Fruit fly (Drosophila melanogaster) whole organism, embryonic: ENCODE measurements around the gene Traf-like.

Experiments
- Atf6 ChIP-seq: fragments of 200-800 bp; sonication (Bioruptor generic); IDR thresholded peaks from 2 replicates; pipeline ENCODE4 v1.3.6; 2022; ENCODE audit warnings: missing biosample characterization, missing genetic modification characterization
- CG11085 ChIP-seq: fragments of 200-800 bp; sonication (Bioruptor generic); IDR thresholded peaks from 2 replicates; pipeline ENCODE4 v1.3.6; 2022; ENCODE audit warnings: missing biosample characterization, missing genetic modification characterization
- CG12104 ChIP-seq: fragments of 200-800 bp; sonication (Bioruptor generic); optimal IDR thresholded peaks from 3 replicates; lab custom pipeline; 2016; ENCODE audit warnings: missing biosample characterization, missing genetic modification characterization
- CG12659 ChIP-seq: fragments of 200-800 bp; sonication (Bioruptor generic); optimal IDR thresholded peaks from 3 replicates; lab custom pipeline; 2017; ENCODE audit warnings: mild to moderate bottlenecking, missing biosample characterization, missing genetic modification reagents, missing genetic modification characterization
- CG14965 ChIP-seq: fragments of 200-800 bp; sonication (Bioruptor generic); optimal IDR thresholded peaks from 2 replicates; lab custom pipeline; 2016; ENCODE audit warnings: missing biosample characterization, missing genetic modification characterization, borderline replicate concordance
- CG15696 ChIP-seq: fragments of 200-800 bp; sonication (Bioruptor generic); optimal IDR thresholded peaks from 2 replicates; lab custom pipeline; 2019; ENCODE audit warnings: missing biosample characterization, mild to moderate bottlenecking, missing genetic modification characterization, moderate library complexity
- CG17385 ChIP-seq: fragments of 200-800 bp; sonication (Bioruptor generic); optimal IDR thresholded peaks from 3 replicates; lab custom pipeline; 2018; ENCODE audit warnings: missing biosample characterization, mild to moderate bottlenecking, missing genetic modification characterization
- CG18764 ChIP-seq: fragments of 200-800 bp; sonication (Bioruptor generic); optimal IDR thresholded peaks from 3 replicates; lab custom pipeline; 2016; ENCODE audit warnings: missing biosample characterization, missing genetic modification characterization
- CG2875 ChIP-seq: fragments of 200-800 bp; sonication (Bioruptor generic); optimal IDR thresholded peaks from 2 replicates; lab custom pipeline; 2017; ENCODE audit warnings: missing biosample characterization, mild to moderate bottlenecking, missing genetic modification characterization, missing genetic modification reagents
- CG30020 ChIP-seq: fragments of 200-800 bp; optimal IDR thresholded peaks from 2 replicates; lab custom pipeline; 2019; ENCODE audit warnings: missing biosample characterization, mild to moderate bottlenecking, missing genetic modification characterization, moderate library complexity
- CG3065 ChIP-seq: fragments of 200-800 bp; sonication (Bioruptor generic); optimal IDR thresholded peaks from 2 replicates; lab custom pipeline; 2016; ENCODE audit warnings: missing biosample characterization, missing genetic modification characterization
- CG31388 ChIP-seq: fragments of 200-800 bp; sonication (Bioruptor generic); optimal IDR thresholded peaks from 2 replicates; lab custom pipeline; 2016; ENCODE audit warnings: missing biosample characterization, missing genetic modification characterization
- CG32772 ChIP-seq: fragments of 200-800 bp; sonication (Bioruptor generic); IDR thresholded peaks from 2 replicates; pipeline ENCODE4 v1.3.6; 2022; ENCODE audit warnings: missing biosample characterization, missing genetic modification characterization
- CG3726 ChIP-seq: fragments of 200-800 bp; sonication (Bioruptor generic); IDR thresholded peaks from 3 replicates; pipeline ENCODE4, ENCODE4 v1.3.6; 2022; ENCODE audit warnings: missing biosample characterization, missing genetic modification characterization
- CG5953 ChIP-seq: fragments of 200-800 bp; sonication (Bioruptor generic); IDR thresholded peaks from 2 replicates; pipeline ENCODE4 v1.3.6; 2022; ENCODE audit warnings: missing biosample characterization, missing genetic modification characterization
- CG6765 ChIP-seq: fragments of 200-800 bp; sonication (Bioruptor generic); optimal IDR thresholded peaks from 3 replicates; lab custom pipeline; 2017; ENCODE audit warnings: missing biosample characterization, mild to moderate bottlenecking, missing genetic modification characterization
- CG6813 ChIP-seq: fragments of 200-800 bp; sonication (Bioruptor generic); optimal IDR thresholded peaks from 2 replicates; lab custom pipeline; 2017; ENCODE audit warnings: missing biosample characterization, missing genetic modification characterization, mild to moderate bottlenecking, moderate library complexity, missing genetic modification reagents
- CG7556 ChIP-seq: fragments of 200-800 bp; sonication (Bioruptor generic); optimal IDR thresholded peaks from 2 replicates; lab custom pipeline; 2017; ENCODE audit warnings: missing biosample characterization, mild to moderate bottlenecking, missing genetic modification characterization
- CG7786 ChIP-seq: fragments of 200-800 bp; sonication (Bioruptor generic); optimal IDR thresholded peaks from 2 replicates; lab custom pipeline; 2016; ENCODE audit warnings: missing biosample characterization, missing genetic modification characterization
- CG7928 ChIP-seq: fragments of 200-800 bp; sonication (Bioruptor generic); optimal IDR thresholded peaks from 2 replicates; lab custom pipeline; 2017; ENCODE audit warnings: missing biosample characterization, mild to moderate bottlenecking, missing genetic modification characterization
- CG9727 ChIP-seq: fragments of 200-800 bp; sonication (Bioruptor generic); optimal IDR thresholded peaks from 3 replicates; lab custom pipeline; 2017; ENCODE audit warnings: missing biosample characterization, mild to moderate bottlenecking, missing genetic modification characterization
- Chrac-16 ChIP-seq: fragments of 200-800 bp; sonication (Bioruptor generic); optimal IDR thresholded peaks from 3 replicates; lab custom pipeline; 2016; ENCODE audit warnings: missing biosample characterization, missing genetic modification characterization
- ERR ChIP-seq: fragments of 200-800 bp; sonication (Bioruptor generic); optimal IDR thresholded peaks from 2 replicates; lab custom pipeline; 2016; ENCODE audit warnings: missing biosample characterization, missing genetic modification characterization
- Hmr ChIP-seq: fragments of 200-800 bp; sonication (Bioruptor generic); optimal IDR thresholded peaks from 3 replicates; lab custom pipeline; 2017; ENCODE audit warnings: mild to moderate bottlenecking, missing biosample characterization, missing genetic modification reagents, missing genetic modification characterization
- Max ChIP-seq: fragments of 200-800 bp; sonication (Bioruptor generic); optimal IDR thresholded peaks from 2 replicates; lab custom pipeline; 2016; ENCODE audit warnings: missing biosample characterization, mild to moderate bottlenecking, missing genetic modification characterization
- Meics ChIP-seq: fragments of 200-800 bp; sonication (Bioruptor generic); optimal IDR thresholded peaks from 2 replicates; lab custom pipeline; 2017; ENCODE audit warnings: missing biosample characterization, mild to moderate bottlenecking, missing genetic modification characterization
- NC2α ChIP-seq: fragments of 200-800 bp; sonication (Bioruptor generic); optimal IDR thresholded peaks from 2 replicates; lab custom pipeline; 2016; ENCODE audit warnings: missing biosample characterization, missing genetic modification characterization
- Oli ChIP-seq: fragments of 200-800 bp; sonication (Bioruptor generic); optimal IDR thresholded peaks from 2 replicates; lab custom pipeline; 2018; ENCODE audit warnings: missing biosample characterization, mild to moderate bottlenecking, missing genetic modification characterization, moderate library complexity
- Opbp ChIP-seq: fragments of 200-800 bp; sonication (Bioruptor generic); IDR thresholded peaks from 3 replicates; pipeline ENCODE4 v1.3.6; 2022; ENCODE audit warnings: missing biosample characterization, missing genetic modification characterization; ENCODE audit not compliant: partially characterized antibody
- Ravus ChIP-seq: fragments of 200-800 bp; sonication (Bioruptor generic); IDR thresholded peaks from 2 replicates; pipeline ENCODE4 v1.3.6; 2022; ENCODE audit warnings: missing biosample characterization, missing genetic modification characterization
- Stat92E ChIP-seq, 3 experiments: fragments of >200 bp in 2 of 3; fragments of 200-800 bp in 1 of 3; sonication (Bioruptor generic) in 1 of 3; optimal IDR thresholded peaks; 2 replicates each; lab custom pipeline; 2017 to 2019; ENCODE audit warnings: missing biosample characterization in 3 of 3, missing genetic modification characterization in 3 of 3, mild to moderate bottlenecking in 1 of 3, moderate library complexity in 1 of 3
- Trl ChIP-seq, 3 experiments: fragments of >200 bp in 2 of 3; fragments of 200-800 bp in 1 of 3; sonication (Bioruptor generic) in 1 of 3; optimal IDR thresholded peaks; 2 replicates in 1 of 3; 3 replicates in 2 of 3; lab custom pipeline; 2016 to 2017; ENCODE audit warnings: missing biosample characterization in 1 of 3, missing genetic modification characterization in 1 of 3
- aop ChIP-seq: fragments of 200-800 bp; sonication (Bioruptor generic); IDR thresholded peaks from 2 replicates; pipeline ENCODE4 v1.3.6; 2022; ENCODE audit warnings: missing biosample characterization, missing genetic modification characterization
- ato ChIP-seq: fragments of 200-800 bp; sonication (Bioruptor generic); IDR thresholded peaks from 2 replicates; pipeline ENCODE4 v1.3.6; 2022; ENCODE audit warnings: missing biosample characterization, missing genetic modification characterization; ENCODE audit not compliant: partially characterized antibody
- corto ChIP-seq: fragments of 200-800 bp; sonication (Bioruptor generic); optimal IDR thresholded peaks from 2 replicates; lab custom pipeline; 2016; ENCODE audit warnings: missing biosample characterization, mild to moderate bottlenecking, missing genetic modification characterization, moderate library complexity
- crc ChIP-seq: fragments of 200-800 bp; sonication (Bioruptor generic); optimal IDR thresholded peaks from 2 replicates; lab custom pipeline; 2016; ENCODE audit warnings: missing biosample characterization, missing genetic modification characterization
- emc ChIP-seq: fragments of 200-800 bp; sonication (Bioruptor generic); optimal IDR thresholded peaks from 2 replicates; lab custom pipeline; 2016; ENCODE audit warnings: missing biosample characterization, missing genetic modification characterization
- ems ChIP-seq: fragments of 200-800 bp; sonication (Bioruptor generic); optimal IDR thresholded peaks from 3 replicates; lab custom pipeline; 2016; ENCODE audit warnings: missing biosample characterization, missing genetic modification characterization
- fd64A ChIP-seq: fragments of 200-800 bp; sonication (Bioruptor generic); optimal IDR thresholded peaks from 3 replicates; lab custom pipeline; 2018; ENCODE audit warnings: missing biosample characterization, mild to moderate bottlenecking, missing genetic modification characterization
- ftz-f1 ChIP-seq: fragments of 200-800 bp; sonication (Bioruptor generic); optimal IDR thresholded peaks from 2 replicates; lab custom pipeline; 2016; ENCODE audit warnings: missing biosample characterization, missing genetic modification characterization
- gce ChIP-seq: fragments of 200-800 bp; sonication (Bioruptor generic); IDR thresholded peaks from 3 replicates; pipeline ENCODE4 v1.3.6; 2022; ENCODE audit warnings: missing biosample characterization, missing genetic modification characterization
- gcm2 ChIP-seq: fragments of 200-800 bp; sonication (Bioruptor generic); optimal IDR thresholded peaks from 2 replicates; lab custom pipeline; 2016; ENCODE audit warnings: missing biosample characterization, missing genetic modification characterization
- her ChIP-seq: fragments of 200-800 bp; sonication (Bioruptor generic); optimal IDR thresholded peaks from 2 replicates; lab custom pipeline; 2016; ENCODE audit warnings: missing biosample characterization, missing genetic modification characterization
- hkb ChIP-seq, 2 experiments: fragments of 200-800 bp in 1 of 2; fragments of >200 bp in 1 of 2; sonication (Bioruptor generic) in 1 of 2; IDR thresholded peaks in 1 of 2; optimal IDR thresholded peaks in 1 of 2; 2 replicates each; pipeline versions ENCODE4 v1.3.6 to Lab custom; 2017 to 2022; ENCODE audit warnings: missing biosample characterization in 1 of 2, missing genetic modification characterization in 1 of 2
- ind ChIP-seq: fragments of 200-800 bp; sonication (Bioruptor generic); optimal IDR thresholded peaks from 3 replicates; lab custom pipeline; 2016; ENCODE audit warnings: missing biosample characterization, missing genetic modification characterization
- stwl ChIP-seq: fragments of 200-800 bp; sonication (Bioruptor generic); optimal IDR thresholded peaks from 3 replicates; lab custom pipeline; 2018; ENCODE audit warnings: missing biosample characterization, mild to moderate bottlenecking, missing genetic modification characterization, moderate library complexity
- trh ChIP-seq: fragments of 200-800 bp; sonication (Bioruptor generic); optimal IDR thresholded peaks from 2 replicates; lab custom pipeline; 2016; ENCODE audit warnings: missing biosample characterization, missing genetic modification characterization
- zfh1 ChIP-seq: fragments of 200-800 bp; sonication (Bioruptor generic); IDR thresholded peaks from 3 replicates; pipeline ENCODE4 v1.3.6; 2022; ENCODE audit warnings: missing biosample characterization, missing genetic modification characterization

Gene Traf-like

DNA sequence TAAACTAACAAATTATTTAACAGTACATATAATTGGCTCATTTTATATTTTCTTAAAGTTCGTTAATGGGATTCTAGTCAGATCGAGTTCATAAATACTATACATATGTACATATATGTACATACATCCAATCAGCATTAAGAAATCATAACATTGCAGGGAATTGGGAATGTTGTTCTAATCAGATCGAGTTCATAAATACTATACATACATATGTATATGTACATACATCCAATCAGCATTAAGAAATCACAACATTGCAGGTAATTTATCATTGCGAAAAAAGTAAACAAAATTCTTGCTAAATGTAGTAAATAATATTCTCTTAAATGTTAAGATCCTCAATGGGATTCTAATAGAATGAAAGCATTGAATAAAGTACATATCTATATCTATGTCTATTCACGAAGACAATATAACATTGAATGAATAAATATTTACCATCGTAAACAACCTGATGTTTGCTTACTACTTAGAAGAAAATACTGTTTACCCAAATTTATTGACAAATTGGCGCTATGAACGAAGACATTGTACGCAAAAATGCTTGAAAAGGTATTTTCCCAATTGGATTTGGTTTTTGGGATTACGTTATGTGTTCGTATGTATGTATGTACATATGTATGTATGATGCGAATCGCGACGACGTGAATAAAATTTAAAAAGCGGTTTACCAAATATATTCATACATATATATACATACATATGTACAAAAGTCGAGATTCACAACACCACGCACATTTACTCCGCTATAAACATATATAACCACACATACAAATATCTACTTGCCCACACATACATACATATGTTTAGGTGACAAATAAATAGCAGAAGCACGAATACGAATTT, 31.0 kb upstream of the Traf-like start (continued):
- no peak for TF ChIP-seq CG5953 (GFP tag; lab: Robert Waterston, UW)
- TF ChIP-seq Ravus (GFP tag; lab: Robert Waterston, UW) = no peak; the same call in 1 of the 2 replicates
- TF ChIP-seq CG3726 = no peak; the same call in 2 of the 3 replicates
- TF ChIP-seq ftz-f1 = no peak
- peak; percentile 92 for TF ChIP-seq Atf6 (GFP tag; lab: Robert Waterston, UW)
- no peak for TF ChIP-seq ind (GFP tag; lab: Kevin White, UChicago)
- no peak for TF ChIP-seq Oli (tag; lab: Kevin White, UChicago)
- TF ChIP-seq CG9727 (GFP tag; lab: Kevin White, UChicago) = peak; percentile 76
- TF ChIP-seq gce = no peak
- peak; percentile 40 for TF ChIP-seq trh (GFP tag; lab: Kevin White, UChicago)
- 0 out of 3 replicates have a peak, but pooled peaks have one; percentile 44 for TF ChIP-seq zfh1
- TF ChIP-seq CG11085 = peak; percentile 30; the same call in 1 of the 2 replicates
- TF ChIP-seq Stat92E (GFP tag; optimal IDR thresholded peaks at IDR 0.05; lab: Kevin White, UChicago) = no peak
- TF ChIP-seq CG31388 (GFP tag; lab: Kevin White, UChicago) = no peak
- TF ChIP-seq Max = peak; percentile 70
- TF ChIP-seq CG14965 = peak; percentile 44
- TF ChIP-seq CG15696 = peak; percentile 90
- TF ChIP-seq corto (GFP tag; lab: Kevin White, UChicago) = no peak
- no peak for TF ChIP-seq aop (GFP tag; lab: Robert Waterston, UW)
- peak; percentile 63 for TF ChIP-seq her
- no peak for TF ChIP-seq CG30020 (tag; lab: Kevin White, UChicago)
- no peak for TF ChIP-seq Opbp (GFP tag; lab: Robert Waterston, UW)
- TF ChIP-seq CG7928 (GFP tag; lab: Kevin White, UChicago) = peak; percentile 64
- peak; percentile 79 for TF ChIP-seq CG12659 (GFP tag; lab: Kevin White, UChicago)
- no peak for TF ChIP-seq Trl (optimal IDR thresholded peaks at IDR 0.05; lab: Kevin White, UChicago)
- TF ChIP-seq Trl (GFP tag; optimal IDR thresholded peaks at IDR 0.05; lab: Kevin White, UChicago) = peak; percentile 78
- no peak for TF ChIP-seq Hmr (GFP tag; lab: Kevin White, UChicago)
- peak; percentile 70 for TF ChIP-seq CG7556 (GFP tag; lab: Kevin White, UChicago)
- TF ChIP-seq CG2875 (GFP tag; lab: Kevin White, UChicago) = peak; percentile 65
- TF ChIP-seq CG12104 (GFP tag; lab: Kevin White, UChicago) = peak; percentile 71
- TF ChIP-seq crc (GFP tag; lab: Kevin White, UChicago) = peak; percentile 64
- TF ChIP-seq Meics = peak; percentile 88
- no peak for TF ChIP-seq Chrac-16 (GFP tag; lab: Kevin White, UChicago)
- peak; percentile 37 for TF ChIP-seq NC2α (GFP tag; lab: Kevin White, UChicago)
- no peak for TF ChIP-seq ato (GFP tag; lab: Robert Waterston, UW)
- peak; percentile 13 for TF ChIP-seq CG7786
- TF ChIP-seq gcm2 (GFP tag; lab: Kevin White, UChicago) = no peak
- TF ChIP-seq stwl (tag; lab: Kevin White, UChicago) = no peak
- no peak for TF ChIP-seq emc (GFP tag; lab: Kevin White, UChicago)
- peak; percentile 27 for TF ChIP-seq ERR (GFP tag; lab: Kevin White, UChicago)
- peak; percentile 95 for TF ChIP-seq CG6813 (GFP tag; lab: Kevin White, UChicago)
- peak; percentile 68 for TF ChIP-seq CG18764 (GFP tag; lab: Kevin White, UChicago)
- TF ChIP-seq hkb (optimal IDR thresholded peaks at IDR 0.05; lab: Kevin White, UChicago) = no peak
- TF ChIP-seq hkb (GFP tag; IDR thresholded peaks at IDR 0.05; lab: Robert Waterston, UW) = peak; percentile 76
- peak; percentile 89 for TF ChIP-seq CG6765 (GFP tag; lab: Kevin White, UChicago)
- peak; percentile 87 for TF ChIP-seq fd64A (GFP tag; lab: Kevin White, UChicago)
- peak; percentile 68 for TF ChIP-seq CG17385 (GFP tag; lab: Kevin White, UChicago)
- TF ChIP-seq CG3065 = peak; percentile 40
- TF ChIP-seq CG32772 (GFP tag; lab: Robert Waterston, UW) = no peak
- TF ChIP-seq ems (GFP tag; lab: Kevin White, UChicago) = no peak
